Worm (Caenorhabditis elegans) whole organism, early embryonic: ENCODE measurements around the gene arr-1.

Source experiments
- aly-1 ChIP-seq: sonication (generic microtip); optimal IDR thresholded peaks from 2 replicates; lab custom pipeline; 2016; ENCODE audit warnings: missing genetic modification characterization, missing compliant biosample characterization
- ama-1 ChIP-seq: fragments of 150-350 bp; optimal IDR thresholded peaks from 2 replicates; lab custom pipeline; 2014
- ceh-36 ChIP-seq: sonication (generic microtip); optimal IDR thresholded peaks from 2 replicates; lab custom pipeline; 2016; ENCODE audit warnings: missing genetic modification characterization, inconsistent platforms, missing compliant biosample characterization
- ets-7 ChIP-seq: sonication (generic microtip); optimal IDR thresholded peaks from 2 replicates; lab custom pipeline; 2016; ENCODE audit warnings: missing genotype, missing genetic modification characterization, missing compliant biosample characterization
- flt-1 ChIP-seq: fragments of 200-800 bp; sonication (Bioruptor generic); IDR thresholded peaks from 2 replicates; pipeline ENCODE4 v1.3.6; 2022; ENCODE audit warnings: missing genetic modification characterization, missing compliant biosample characterization
- hnd-1 ChIP-seq: sonication (generic microtip); optimal IDR thresholded peaks from 2 replicates; lab custom pipeline; 2016; ENCODE audit warnings: missing genetic modification characterization, missing compliant biosample characterization
- pes-1 ChIP-seq: fragments of 200-800 bp; sonication (Bioruptor generic); IDR thresholded peaks from 2 replicates; pipeline ENCODE4 v1.3.6; 2022; ENCODE audit warnings: missing genetic modification reagents, missing genetic modification characterization, missing compliant biosample characterization
- scrt-1 ChIP-seq: fragments of 200-800 bp; sonication (Bioruptor generic); IDR thresholded peaks from 2 replicates; pipeline ENCODE4 v1.3.6; 2022; ENCODE audit warnings: missing genetic modification characterization, missing compliant biosample characterization
- tra-4 ChIP-seq: sonication (generic microtip); optimal IDR thresholded peaks from 2 replicates; lab custom pipeline; 2017; ENCODE audit warnings: missing genetic modification characterization, missing compliant biosample characterization

DNA sequence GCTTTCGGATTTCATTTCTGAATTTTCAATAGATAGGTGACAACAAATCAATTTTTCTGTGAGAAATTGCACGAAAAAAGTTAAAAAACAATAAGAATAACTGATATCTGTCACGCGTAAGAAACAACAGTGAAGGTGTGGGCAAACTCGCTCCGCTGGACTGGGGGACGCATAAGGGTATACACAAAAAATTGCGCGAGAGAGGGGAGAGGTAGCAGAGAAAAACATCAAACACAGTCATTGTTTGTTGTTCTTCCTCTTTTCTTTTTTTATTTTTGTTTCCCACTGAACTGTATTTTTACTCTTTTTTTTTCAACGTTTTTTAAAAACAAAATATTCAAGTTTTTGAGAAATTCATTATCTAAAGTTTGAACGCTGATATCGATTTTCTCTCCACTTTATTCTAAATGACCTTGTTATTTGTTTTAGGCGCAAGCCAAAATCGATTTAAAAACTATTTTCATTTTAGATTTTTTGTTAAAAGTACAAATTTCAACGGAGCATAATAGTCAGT lies 26.0 kb upstream of the arr-1 start, which contains the start of the genes pifk-1 and tbc-11:
- TF ChIP-seq aly-1 (no peak), ama-1 (lab: Kevin White, UChicago) (no peak), flt-1 (GFP tag; lab: Robert Waterston, UW) (no peak), scrt-1 (GFP tag; lab: Robert Waterston, UW) (no peak), pes-1 (GFP tag; lab: Robert Waterston, UW) (no peak), hnd-1 (no peak), tra-4 (tag; lab: Kevin White, UChicago) (no peak), ets-7 (no peak), ceh-36 (tag; lab: Kevin White, UChicago) (no peak)
